Worm (Caenorhabditis elegans): ENCODE data around the gene hmt-1.
A peak's percentile ranks its signal among the peaks of the same experiment; 100 is the strongest.

The hmt-1 gene

DNA sequence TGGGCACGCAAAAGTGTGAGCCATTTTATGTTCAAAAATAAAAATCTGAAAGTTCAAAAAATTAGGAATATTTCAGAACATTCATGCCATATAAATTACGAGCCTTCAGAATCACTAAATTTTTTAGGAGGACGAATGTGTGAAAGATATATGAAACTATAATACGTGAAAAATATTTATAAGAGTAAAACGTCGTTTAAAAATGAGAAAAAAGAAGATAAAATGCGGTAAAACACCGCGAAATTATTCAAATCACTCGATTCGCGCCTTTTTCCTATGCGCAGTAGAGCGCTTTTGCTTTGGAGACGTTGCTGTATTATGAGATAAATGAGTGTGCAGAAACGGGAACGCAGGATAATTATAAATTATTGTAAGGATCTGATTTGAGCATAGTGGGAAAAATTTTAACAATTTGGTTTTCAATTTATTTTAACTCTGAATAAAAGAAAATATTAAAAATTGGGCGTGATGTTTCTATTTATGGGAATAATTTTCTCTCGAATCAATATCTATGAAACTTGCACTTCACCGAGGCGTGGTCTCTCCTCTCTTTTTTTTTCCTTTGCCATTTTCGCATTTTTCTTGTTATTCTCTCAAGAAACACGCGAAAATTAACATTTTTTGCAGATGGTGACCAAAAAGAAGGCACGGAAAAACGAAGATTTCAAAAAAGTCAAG, 19.6 kb upstream of the hmt-1 start, which contains the start of the genes sup-35 and Y48A6C.4 (continued):
- no peak for TF ChIP-seq lin-11 (tag; optimal IDR thresholded peaks at IDR 0.05)
- peak; percentile 83 for TF ChIP-seq unc-86 (tag; optimal IDR thresholded peaks at IDR 0.05)
- peak; percentile 84 for TF ChIP-seq rnt-1 (tag; optimal IDR thresholded peaks at IDR 0.05)
- TF ChIP-seq mec-3 (tag; optimal IDR thresholded peaks at IDR 0.05; ENCODE audit: borderline replicate concordance), result peak; percentile 88
- no peak for TF ChIP-seq odd-2 (tag; optimal IDR thresholded peaks at IDR 0.05)
- peak; percentile 28 for TF ChIP-seq hlh-6 (tag; optimal IDR thresholded peaks at IDR 0.05)
- no peak for TF ChIP-seq ceh-22 (tag; optimal IDR thresholded peaks at IDR 0.05)
- TF ChIP-seq ttx-3 (tag; optimal IDR thresholded peaks at IDR 0.05), result peak; percentile 59
- TF ChIP-seq gmeb-2 (tag; optimal IDR thresholded peaks at IDR 0.05), result no peak
- peak; percentile 60 for TF ChIP-seq npax-4 (tag; optimal IDR thresholded peaks at IDR 0.05)
- TF ChIP-seq ceh-30 (tag; optimal IDR thresholded peaks at IDR 0.05), result no peak
- TF ChIP-seq tbx-2 (tag; optimal IDR thresholded peaks at IDR 0.05), result peak; percentile 98
- TF ChIP-seq Y22D7AL.16 (tag; optimal IDR thresholded peaks at IDR 0.05), result no peak
- peak; percentile 60 for TF ChIP-seq nfya-1 (tag; optimal IDR thresholded peaks at IDR 0.05)
- peak; percentile 93 for TF ChIP-seq unc-42 (tag; optimal IDR thresholded peaks at IDR 0.05)
- no peak for TF ChIP-seq sox-2 (GFP tag; IDR thresholded peaks at IDR 0.05)
- peak; percentile 43 for TF ChIP-seq pax-1 (tag; optimal IDR thresholded peaks at IDR 0.05)
- TF ChIP-seq hlh-8 (tag; optimal IDR thresholded peaks at IDR 0.05), result peak; percentile 95

DNA sequence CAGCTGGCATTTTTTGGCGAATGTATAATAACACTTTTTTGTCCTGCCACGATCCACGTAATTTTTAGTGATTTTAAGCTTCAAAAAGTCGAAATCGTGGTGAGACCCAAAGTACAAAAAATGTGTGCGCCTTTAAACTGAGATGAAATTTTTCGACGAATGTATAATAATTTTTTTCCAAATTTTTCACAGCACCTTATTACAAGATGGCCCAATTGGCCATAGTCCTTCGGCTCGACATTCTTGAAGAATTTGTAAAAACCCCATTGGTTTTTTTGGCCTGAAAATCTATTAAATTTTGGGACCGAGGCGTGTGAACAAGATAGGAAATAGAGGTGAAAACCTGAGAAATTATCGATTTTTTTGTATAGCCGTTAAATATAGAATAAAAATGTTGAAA, 16.2 kb upstream of the hmt-1 start:
- no peak for TF ChIP-seq syd-9 (tag; optimal IDR thresholded peaks at IDR 0.05)
- no peak for TF ChIP-seq ceh-48 (tag; optimal IDR thresholded peaks at IDR 0.05)
- TF ChIP-seq gmeb-2 (tag; optimal IDR thresholded peaks at IDR 0.05), result no peak
- no peak for TF ChIP-seq tbx-7 (tag; optimal IDR thresholded peaks at IDR 0.05)
- TF ChIP-seq K09A11.1 (tag; optimal IDR thresholded peaks at IDR 0.05; ENCODE audit: insufficient read depth), result no peak
- no peak for TF ChIP-seq ceh-2 (tag; optimal IDR thresholded peaks at IDR 0.05)
- TF ChIP-seq npax-4 (tag; optimal IDR thresholded peaks at IDR 0.05), result no peak
- TF ChIP-seq ceh-22 (tag; optimal IDR thresholded peaks at IDR 0.05), result no peak
- TF ChIP-seq fax-1 (tag; optimal IDR thresholded peaks at IDR 0.05), result no peak
- TF ChIP-seq ceh-30 (tag; optimal IDR thresholded peaks at IDR 0.05), result no peak
- TF ChIP-seq sdc-2 (tag; optimal IDR thresholded peaks at IDR 0.05), result no peak
- TF ChIP-seq C08G9.2 (tag; optimal IDR thresholded peaks at IDR 0.05), result no peak
- TF ChIP-seq pqm-1 (tag; optimal IDR thresholded peaks at IDR 0.05), result no peak
- no peak for TF ChIP-seq ref-2 (tag; optimal IDR thresholded peaks at IDR 0.05)
- no peak for TF ChIP-seq ceh-18 (tag; optimal IDR thresholded peaks at IDR 0.05)
- no peak for TF ChIP-seq pha-2 (tag; optimal IDR thresholded peaks at IDR 0.05)
- no peak for TF ChIP-seq madf-2 (tag; optimal IDR thresholded peaks at IDR 0.05)
- no peak for TF ChIP-seq hlh-15 (tag; optimal IDR thresholded peaks at IDR 0.05)

DNA sequence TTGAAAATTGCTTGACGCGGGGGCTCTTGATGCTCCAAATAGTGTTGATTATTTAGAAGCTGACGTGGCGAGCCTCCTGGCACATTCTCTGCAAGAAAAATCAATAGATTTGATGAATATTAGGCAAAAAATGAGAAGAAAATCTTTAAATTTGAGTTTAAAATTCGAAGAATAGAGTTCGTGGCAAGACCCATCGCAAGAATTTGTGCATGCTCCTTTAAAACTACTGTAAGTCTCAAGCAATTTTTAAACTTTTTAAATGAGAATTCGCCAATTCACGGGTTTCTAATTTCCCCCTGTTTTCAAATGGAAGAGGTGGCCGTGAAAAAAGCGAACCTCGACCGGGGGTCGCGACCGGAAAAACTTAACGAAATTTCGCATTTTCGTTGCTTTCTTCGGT, 14.1 kb upstream of the hmt-1 start:
- no peak for TF ChIP-seq ceh-2 (tag; optimal IDR thresholded peaks at IDR 0.05)

DNA sequence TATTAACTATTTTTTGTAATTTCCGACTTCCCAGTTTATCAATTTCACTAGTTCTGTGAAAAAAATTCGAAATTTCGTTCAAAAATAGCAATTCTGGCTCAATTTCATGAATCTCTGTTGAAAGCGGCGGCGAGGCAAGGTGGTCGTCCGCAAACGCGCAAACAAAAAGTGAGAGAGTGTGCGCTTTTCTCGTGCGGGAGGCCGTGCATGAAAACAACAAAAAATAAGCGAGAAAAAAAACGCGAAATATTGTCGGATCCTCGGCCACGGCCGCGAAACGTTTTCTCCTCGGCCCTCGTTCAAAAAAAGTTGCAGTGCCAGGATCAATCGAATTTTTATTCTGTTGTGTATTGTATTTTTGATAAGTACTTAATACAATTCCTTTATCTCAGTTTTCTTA, 13.0 kb upstream of the hmt-1 start:
- TF ChIP-seq ceh-34 (tag; optimal IDR thresholded peaks at IDR 0.05) (no peak), tbx-2 (tag; optimal IDR thresholded peaks at IDR 0.05) (peak; percentile 42), sdc-2 (tag; optimal IDR thresholded peaks at IDR 0.05) (no peak), C08G9.2 (tag; optimal IDR thresholded peaks at IDR 0.05) (peak; percentile 41), ceh-31 (tag; optimal IDR thresholded peaks at IDR 0.05) (peak; percentile 61), hlh-8 (tag; optimal IDR thresholded peaks at IDR 0.05) (no peak), nfya-1 (tag; optimal IDR thresholded peaks at IDR 0.05) (no peak), T23F11.4 (GFP tag; optimal IDR thresholded peaks at IDR 0.05) (no peak), pros-1 (tag; optimal IDR thresholded peaks at IDR 0.05) (no peak), ets-4 (tag; optimal IDR thresholded peaks at IDR 0.05) (peak; percentile 54)
